Fruit fly (Drosophila melanogaster) whole organism, embryonic: Measurements from ENCODE around the gene CG15641.

ENCODE experiments used
- Abd-B ChIP-seq: fragments of 200-800 bp; sonication (Bioruptor generic); optimal IDR thresholded peaks from 2 replicates; lab custom pipeline; 2018; ENCODE audit warnings: missing biosample characterization, mild to moderate bottlenecking, missing genetic modification characterization, moderate library complexity
- Ada2b ChIP-seq: fragments of 200-800 bp; sonication (Bioruptor generic); IDR thresholded peaks from 2 replicates; pipeline ENCODE4 v1.3.6; 2022; ENCODE audit warnings: missing biosample characterization, missing genetic modification characterization
- Atf-2 ChIP-seq: fragments of 200-800 bp; sonication (Bioruptor generic); optimal IDR thresholded peaks from 2 replicates; lab custom pipeline; 2016; ENCODE audit warnings: missing biosample characterization, missing genetic modification characterization
- CG11093 ChIP-seq: fragments of 200-800 bp; sonication (Bioruptor generic); IDR thresholded peaks from 3 replicates; pipeline ENCODE4 v1.3.6; 2022; ENCODE audit warnings: missing biosample characterization, missing genetic modification characterization
- CG12236 ChIP-seq: fragments of 200-800 bp; sonication (Bioruptor generic); optimal IDR thresholded peaks from 2 replicates; lab custom pipeline; 2016; ENCODE audit warnings: missing biosample characterization, missing genetic modification characterization
- CG17186 ChIP-seq: fragments of 200-800 bp; sonication (Bioruptor generic); optimal IDR thresholded peaks from 3 replicates; lab custom pipeline; 2017; ENCODE audit warnings: missing biosample characterization, missing genetic modification reagents, missing genetic modification characterization
- CG18011 ChIP-seq: fragments of 200-800 bp; sonication (Bioruptor generic); optimal IDR thresholded peaks from 2 replicates; lab custom pipeline; 2017; ENCODE audit warnings: missing biosample characterization, missing genetic modification characterization, mild to moderate bottlenecking, moderate library complexity, missing genotype
- CG1832 ChIP-seq: fragments of 200-800 bp; sonication (Bioruptor generic); optimal IDR thresholded peaks from 2 replicates; lab custom pipeline; 2017; ENCODE audit warnings: missing biosample characterization, mild to moderate bottlenecking, missing genetic modification characterization, inconsistent platforms
- CG18476 ChIP-seq: fragments of 200-800 bp; sonication (Bioruptor generic); optimal IDR thresholded peaks from 2 replicates; lab custom pipeline; 2016; ENCODE audit warnings: missing biosample characterization, mild to moderate bottlenecking, missing genetic modification characterization
- CG2712 ChIP-seq: fragments of 200-800 bp; optimal IDR thresholded peaks from 3 replicates; lab custom pipeline; 2019; ENCODE audit warnings: missing biosample characterization, mild to moderate bottlenecking, missing genetic modification characterization, moderate library complexity
- CG2889 ChIP-seq: fragments of 200-800 bp; sonication (Bioruptor generic); IDR thresholded peaks from 3 replicates; pipeline ENCODE4 v1.3.6; 2022; ENCODE audit warnings: missing biosample characterization, missing genetic modification characterization
- CG30403 ChIP-seq: fragments of 200-800 bp; sonication (Bioruptor generic); optimal IDR thresholded peaks from 3 replicates; lab custom pipeline; 2016; ENCODE audit warnings: missing biosample characterization, missing genetic modification characterization
- CG34224 ChIP-seq: fragments of 200-800 bp; sonication (Bioruptor generic); IDR thresholded peaks from 3 replicates; pipeline ENCODE4 v1.3.6; 2022; ENCODE audit warnings: missing biosample characterization, missing genetic modification characterization; ENCODE audit not compliant: partially characterized antibody
- CG3726 ChIP-seq: fragments of 200-800 bp; sonication (Bioruptor generic); IDR thresholded peaks from 3 replicates; pipeline ENCODE4, ENCODE4 v1.3.6; 2022; ENCODE audit warnings: missing biosample characterization, missing genetic modification characterization
- CG6254 ChIP-seq: fragments of 200-800 bp; sonication (Bioruptor generic); optimal IDR thresholded peaks from 3 replicates; lab custom pipeline; 2017; ENCODE audit warnings: mild to moderate bottlenecking, missing biosample characterization, missing genetic modification reagents, missing genetic modification characterization
- CG9437 ChIP-seq: fragments of 200-800 bp; sonication (Bioruptor generic); optimal IDR thresholded peaks from 2 replicates; lab custom pipeline; 2018; ENCODE audit warnings: missing biosample characterization, mild to moderate bottlenecking, missing genetic modification characterization
- CrebB ChIP-seq: fragments of 200-800 bp; sonication (Bioruptor generic); optimal IDR thresholded peaks from 3 replicates; lab custom pipeline; 2018; ENCODE audit warnings: missing biosample characterization, mild to moderate bottlenecking, missing genetic modification characterization
- Dad ChIP-seq: fragments of 200-800 bp; sonication (Bioruptor generic); optimal IDR thresholded peaks from 3 replicates; lab custom pipeline; 2016; ENCODE audit warnings: missing biosample characterization, missing genetic modification characterization
- E2f1 ChIP-seq: fragments of 200-800 bp; sonication (Bioruptor generic); IDR thresholded peaks from 2 replicates; pipeline ENCODE4 v1.3.6; 2022; ENCODE audit warnings: missing biosample characterization, missing genetic modification characterization
- H2.0 ChIP-seq: fragments of 200-800 bp; sonication (Bioruptor generic); IDR thresholded peaks from 2 replicates; pipeline ENCODE4 v1.3.6; 2022; ENCODE audit warnings: missing biosample characterization, missing genetic modification characterization
- Lim3 ChIP-seq: fragments of 200-800 bp; sonication (Bioruptor generic); IDR thresholded peaks from 2 replicates; pipeline ENCODE4 v1.3.6; 2022; ENCODE audit warnings: missing biosample characterization, missing genetic modification characterization
- Med ChIP-seq: fragments of 200-800 bp; sonication (Bioruptor generic); peaks from one replicate; lab custom pipeline; 2016; ENCODE audit warnings: missing biosample characterization, missing genetic modification characterization, mild to moderate bottlenecking, inconsistent platforms, moderate library complexity
- Myb ChIP-seq: fragments of 200-800 bp; sonication (Bioruptor generic); optimal IDR thresholded peaks from 2 replicates; lab custom pipeline; 2016; ENCODE audit warnings: missing biosample characterization, missing genetic modification characterization
- Scr ChIP-seq: fragments of 200-800 bp; sonication (Bioruptor generic); IDR thresholded peaks from 2 replicates; pipeline ENCODE4 v1.3.6; 2022; ENCODE audit warnings: missing biosample characterization, missing genetic modification characterization; ENCODE audit not compliant: partially characterized antibody
- Taf1 ChIP-seq: fragments of 200-800 bp; sonication (Bioruptor generic); IDR thresholded peaks from 2 replicates; pipeline ENCODE4 v1.3.6; 2022; ENCODE audit warnings: missing biosample characterization, missing genetic modification characterization
- Usf ChIP-seq: fragments of 200-800 bp; sonication (Bioruptor generic); optimal IDR thresholded peaks from 2 replicates; lab custom pipeline; 2017; ENCODE audit warnings: missing genotype, missing biosample characterization, missing genetic modification characterization
- bcd ChIP-seq: fragments of 200-800 bp; sonication (Bioruptor generic); optimal IDR thresholded peaks from 2 replicates; lab custom pipeline; 2017; ENCODE audit warnings: missing biosample characterization, mild to moderate bottlenecking, missing genetic modification characterization
- dati ChIP-seq: fragments of 200-800 bp; sonication (Bioruptor generic); IDR thresholded peaks from 2 replicates; pipeline ENCODE4 v1.3.6; 2022; ENCODE audit warnings: missing biosample characterization, missing genetic modification characterization
- emc ChIP-seq: fragments of 200-800 bp; sonication (Bioruptor generic); optimal IDR thresholded peaks from 2 replicates; lab custom pipeline; 2016; ENCODE audit warnings: missing biosample characterization, missing genetic modification characterization
- eve ChIP-seq, 2 experiments: fragments of >200 bp; optimal IDR thresholded peaks; 2 replicates each; lab custom pipeline; 2017; ENCODE audit warnings: missing biosample characterization in 2 of 2, missing genetic modification characterization in 2 of 2
- gce ChIP-seq: fragments of 200-800 bp; sonication (Bioruptor generic); IDR thresholded peaks from 3 replicates; pipeline ENCODE4 v1.3.6; 2022; ENCODE audit warnings: missing biosample characterization, missing genetic modification characterization
- lov ChIP-seq, 2 experiments: fragments of 200-800 bp in 1 of 2; fragments of >200 bp in 1 of 2; sonication (Bioruptor generic) in 1 of 2; IDR thresholded peaks in 1 of 2; optimal IDR thresholded peaks in 1 of 2; 2 replicates in 1 of 2; 3 replicates in 1 of 2; pipeline versions ENCODE4 v1.3.6 to Lab custom; 2017 to 2022; ENCODE audit warnings: missing biosample characterization in 1 of 2, missing genetic modification characterization in 1 of 2
- maf-S ChIP-seq: fragments of 200-800 bp; sonication (Bioruptor generic); optimal IDR thresholded peaks from 2 replicates; lab custom pipeline; 2016; ENCODE audit warnings: missing biosample characterization, missing genetic modification characterization
- oc ChIP-seq: fragments of 200-800 bp; sonication (Bioruptor generic); optimal IDR thresholded peaks from 2 replicates; lab custom pipeline; 2018; ENCODE audit warnings: missing biosample characterization, mild to moderate bottlenecking, missing genetic modification characterization, moderate library complexity
- peb ChIP-seq: fragments of 200-800 bp; sonication (Bioruptor generic); IDR thresholded peaks from 2 replicates; pipeline ENCODE4 v1.3.6; 2022; ENCODE audit warnings: missing biosample characterization, missing genetic modification characterization
- prd ChIP-seq, 3 experiments: fragments of >200 bp in 2 of 3; fragments of 200-800 bp in 1 of 3; sonication (Bioruptor generic) in 1 of 3; optimal IDR thresholded peaks in 2 of 3; IDR thresholded peaks in 1 of 3; 2 replicates in 2 of 3; 3 replicates in 1 of 3; pipeline versions ENCODE4 v1.3.6 to Lab custom; 2017 to 2022; ENCODE audit warnings: missing biosample characterization in 1 of 3, missing genetic modification characterization in 1 of 3
- ranshi ChIP-seq: fragments of 200-800 bp; sonication (Bioruptor generic); IDR thresholded peaks from 2 replicates; pipeline ENCODE4 v1.3.6; 2022; ENCODE audit warnings: missing biosample characterization, missing genetic modification characterization
- repo ChIP-seq: fragments of 200-800 bp; sonication (Bioruptor generic); optimal IDR thresholded peaks from 2 replicates; lab custom pipeline; 2016; ENCODE audit warnings: missing biosample characterization, missing genetic modification characterization
- rib ChIP-seq: fragments of 200-800 bp; sonication (Bioruptor generic); IDR thresholded peaks from 2 replicates; pipeline ENCODE4 v1.3.6; 2022; ENCODE audit warnings: missing biosample characterization, missing genetic modification characterization
- ro ChIP-seq: fragments of 200-800 bp; sonication (Bioruptor generic); IDR thresholded peaks from 2 replicates; pipeline ENCODE4 v1.3.6; 2022; ENCODE audit warnings: missing biosample characterization, missing genetic modification characterization
- ssp ChIP-seq: fragments of 200-800 bp; sonication (Bioruptor generic); IDR thresholded peaks from 2 replicates; pipeline ENCODE4 v1.3.6; 2022; ENCODE audit warnings: missing biosample characterization, missing genetic modification characterization
- tll ChIP-seq, 2 experiments: fragments of 200-800 bp in 1 of 2; fragments of >200 bp in 1 of 2; sonication (Bioruptor generic) in 1 of 2; optimal IDR thresholded peaks; 2 replicates each; lab custom pipeline; 2017 to 2019; ENCODE audit warnings: missing biosample characterization in 2 of 2, missing genetic modification characterization in 2 of 2, mild to moderate bottlenecking in 1 of 2, moderate library complexity in 1 of 2
- twi ChIP-seq: fragments of 200-800 bp; optimal IDR thresholded peaks from 2 replicates; lab custom pipeline; 2019; ENCODE audit warnings: missing biosample characterization, mild to moderate bottlenecking, missing genetic modification characterization, moderate library complexity

Gene CG15641

DNA sequence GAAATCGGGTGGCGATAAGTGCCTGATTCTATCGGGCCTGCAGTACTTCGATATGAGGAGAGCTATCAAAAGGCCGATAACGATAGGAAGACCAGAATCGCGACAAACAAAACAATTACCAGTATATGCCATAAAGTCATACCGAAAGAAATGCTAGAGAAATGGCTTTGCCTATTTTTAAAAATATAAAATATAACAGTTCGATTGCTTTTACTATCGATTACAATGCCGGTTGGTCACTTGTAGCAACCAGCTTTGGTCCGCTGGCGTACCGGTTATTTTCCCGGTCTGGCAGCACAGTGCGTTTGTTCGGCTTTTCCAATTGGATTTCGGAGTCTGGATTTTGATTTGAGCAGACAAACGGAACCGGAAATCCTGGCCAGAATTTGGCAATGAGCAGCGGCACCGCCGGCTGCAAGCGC lies 5.2 kb upstream of the CG15641 start, which contains the start of the genes shtd, CG6294 and CG6299 (continued):
- TF ChIP-seq CG34224 (GFP tag; lab: Robert Waterston, UW) (peak; percentile 96), Atf-2 (GFP tag; lab: Kevin White, UChicago) (no peak), repo (GFP tag; lab: Kevin White, UChicago) (no peak), H2.0 (GFP tag; lab: Robert Waterston, UW) (no peak), CG18476 (peak; percentile 6), ranshi (GFP tag; lab: Robert Waterston, UW) (no peak), CG2712 (tag; lab: Kevin White, UChicago) (peak; percentile 47), Myb (peak; percentile 76), CG2889 (GFP tag; lab: Robert Waterston, UW) (no peak), CG12236 (GFP tag; lab: Kevin White, UChicago) (no peak), CG30403 (GFP tag; lab: Kevin White, UChicago) (peak; percentile 34), ro (GFP tag; lab: Robert Waterston, UW) (no peak), CG17186 (GFP tag; lab: Kevin White, UChicago) (peak; percentile 9), CG6254 (no peak), CG18011 (GFP tag; lab: Kevin White, UChicago) (peak; percentile 98), gce (no peak), rib (GFP tag; lab: Robert Waterston, UW) (no peak), eve (GFP tag; optimal IDR thresholded peaks at IDR 0.05; lab: Kevin White, UChicago) (no peak), ssp (GFP tag; lab: Robert Waterston, UW) (no peak), Lim3 (GFP tag; lab: Robert Waterston, UW) (no peak), bcd (GFP tag; lab: Kevin White, UChicago) (no peak), CG3726 (no peak), prd (optimal IDR thresholded peaks at IDR 0.05; lab: Kevin White, UChicago) (no peak), prd (GFP tag; IDR thresholded peaks at IDR 0.05; lab: Robert Waterston, UW) (no peak), Ada2b (GFP tag; lab: Robert Waterston, UW) (no peak), peb (GFP tag; lab: Robert Waterston, UW) (no peak), twi (tag; lab: Kevin White, UChicago) (peak; percentile 14), CrebB (peak; percentile 26), lov (optimal IDR thresholded peaks at IDR 0.05; lab: Kevin White, UChicago) (no peak), lov (GFP tag; IDR thresholded peaks at IDR 0.05; lab: Robert Waterston, UW) (no peak), CG1832 (GFP tag; lab: Kevin White, UChicago) (no peak), Med (peak; percentile 69), dati (GFP tag; lab: Robert Waterston, UW) (no peak), emc (GFP tag; lab: Kevin White, UChicago) (no peak), oc (tag; lab: Kevin White, UChicago) (no peak), Taf1 (no peak), CG9437 (GFP tag; lab: Kevin White, UChicago) (no peak), Scr (peak; percentile 92), E2f1 (GFP tag; lab: Robert Waterston, UW) (no peak), maf-S (GFP tag; lab: Kevin White, UChicago) (no peak), Dad (GFP tag; lab: Kevin White, UChicago) (no peak), CG11093 (GFP tag; lab: Robert Waterston, UW) (no peak), tll (GFP tag; optimal IDR thresholded peaks at IDR 0.05; lab: Kevin White, UChicago) (no peak), Abd-B (GFP tag; lab: Kevin White, UChicago) (no peak), Usf (no peak)
